Worm (Caenorhabditis elegans) whole organism, L1 larva: ENCODE data around the gene Y16B4A.2.

ENCODE experiments used
- mep-1 ChIP-seq: fragments of 150-350 bp; optimal IDR thresholded peaks from 2 replicates; lab custom pipeline; 2014; ENCODE audit warnings: missing biosample characterization, missing genetic modification characterization
- nhr-90 ChIP-seq: sonication (generic microtip); optimal IDR thresholded peaks from 2 replicates; lab custom pipeline; 2016; ENCODE audit warnings: mild to moderate bottlenecking, missing genetic modification characterization, missing compliant biosample characterization; ENCODE audit not compliant: poor library complexity
- skn-1 ChIP-seq: fragments of 150-350 bp; optimal IDR thresholded peaks from 2 replicates; lab custom pipeline; 2014; ENCODE audit warnings: missing biosample characterization, missing genetic modification characterization

- no peak for TF ChIP-seq mep-1 (tag; lab: Kevin White, UChicago)
- no peak for TF ChIP-seq nhr-90 (tag; lab: Kevin White, UChicago)
- TF ChIP-seq skn-1 (tag; lab: Kevin White, UChicago), result no peak
Measured at ce11 chrX:14791195-14791739, 19.6 kb upstream of the Y16B4A.2 start.
